Worm (Caenorhabditis elegans): ENCODE results near the gene H10E21.5.
A peak's percentile ranks its signal among the peaks of the same experiment; 100 is the strongest.

The H10E21.5 gene

ce11 chrIII:42725-43124 is 19.0 kb upstream of the H10E21.5 start:
- TF ChIP-seq tbx-11 (GFP tag; IDR thresholded peaks at IDR 0.05) (no peak), aly-1 (tag; optimal IDR thresholded peaks at IDR 0.05) (no peak), ceh-13 (GFP tag; optimal IDR thresholded peaks at IDR 0.05) (no peak), ama-1 (optimal IDR thresholded peaks at IDR 0.05) (no peak), hmbx-1 (tag; optimal IDR thresholded peaks at IDR 0.05) (no peak), scrt-1 (GFP tag; IDR thresholded peaks at IDR 0.05) (no peak), sea-1 (GFP tag; conservative IDR thresholded peaks at IDR 0.05) (no peak), B0310.2 (tag; optimal IDR thresholded peaks at IDR 0.05) (no peak), hmg-4 (GFP tag; optimal IDR thresholded peaks at IDR 0.05) (no peak), pes-1 (GFP tag; IDR thresholded peaks at IDR 0.05) (no peak), tbx-37 (GFP tag; conservative IDR thresholded peaks at IDR 0.05) (no peak), F13C5.2 (tag; optimal IDR thresholded peaks at IDR 0.05) (no peak), hnd-1 (tag; optimal IDR thresholded peaks at IDR 0.05) (no peak), tra-4 (tag; optimal IDR thresholded peaks at IDR 0.05) (no peak), flt-1 (GFP tag; IDR thresholded peaks at IDR 0.05) (no peak), ets-7 (tag; optimal IDR thresholded peaks at IDR 0.05) (no peak), ceh-36 (tag; optimal IDR thresholded peaks at IDR 0.05) (no peak)

DNA sequence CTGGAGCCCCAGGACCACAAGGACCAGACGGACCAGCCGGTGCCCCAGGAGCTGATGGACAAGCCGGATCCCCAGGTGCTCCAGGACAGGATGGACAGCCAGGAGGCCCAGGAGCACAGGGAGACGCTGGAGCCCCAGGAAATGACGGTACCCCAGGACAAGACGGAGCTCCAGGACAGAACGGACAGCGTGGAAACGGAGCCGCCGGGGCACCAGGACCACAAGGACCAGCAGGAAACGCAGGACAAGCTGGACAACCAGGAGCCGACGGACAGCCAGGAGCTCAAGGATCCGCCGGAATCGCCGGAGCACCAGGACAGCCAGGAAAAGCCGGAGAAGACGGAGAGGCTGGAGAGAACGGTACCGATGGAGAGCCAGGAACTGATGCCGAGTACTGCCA is 17.7 kb upstream of the H10E21.5 start:
- no peak for TF ChIP-seq F13C5.2 (tag; optimal IDR thresholded peaks at IDR 0.05)
- TF ChIP-seq tbx-11 (GFP tag; IDR thresholded peaks at IDR 0.05), result no peak
- no peak for TF ChIP-seq hnd-1 (tag; optimal IDR thresholded peaks at IDR 0.05)
- TF ChIP-seq hmg-4 (GFP tag; optimal IDR thresholded peaks at IDR 0.05), result peak; percentile 4
- no peak for TF ChIP-seq B0310.2 (tag; optimal IDR thresholded peaks at IDR 0.05)
- no peak for TF ChIP-seq ceh-13 (GFP tag; optimal IDR thresholded peaks at IDR 0.05)
- TF ChIP-seq ceh-36 (tag; optimal IDR thresholded peaks at IDR 0.05), result no peak
- TF ChIP-seq hmbx-1 (tag; optimal IDR thresholded peaks at IDR 0.05), result no peak

DNA sequence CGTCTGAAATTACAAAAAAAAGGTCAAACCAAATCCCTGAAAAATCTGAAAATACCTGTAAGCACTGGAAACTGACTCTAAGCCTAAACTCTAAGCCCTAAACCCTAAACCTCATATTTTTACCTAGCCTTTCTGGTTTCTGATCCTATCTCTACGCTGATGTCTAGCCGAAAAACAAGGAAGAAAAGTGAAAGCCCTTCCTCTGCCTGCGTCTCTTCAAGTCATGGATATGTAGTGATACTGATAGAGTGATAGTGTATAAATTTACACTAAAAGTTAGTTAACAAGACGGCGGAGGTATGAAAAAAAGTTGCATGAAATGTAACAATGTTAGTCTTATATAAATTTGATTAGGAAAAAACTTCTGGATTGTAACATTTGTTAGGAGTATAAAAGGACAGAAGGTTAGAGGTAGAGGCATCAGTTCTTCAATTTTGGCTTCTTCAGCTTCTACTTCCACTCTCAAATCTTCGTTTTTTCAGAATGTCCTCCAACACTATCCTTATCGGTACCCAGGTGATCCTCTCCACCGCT is 16.9 kb upstream of the H10E21.5 start, which contains the start of gene col-88:
Gene col-88 (plus strand): TSS at position 484 of the 534 bp plus-strand sequence.
- TF ChIP-seq scrt-1 (GFP tag; IDR thresholded peaks at IDR 0.05), result no peak
- no peak for TF ChIP-seq F13C5.2 (tag; optimal IDR thresholded peaks at IDR 0.05)
- TF ChIP-seq hmg-4 (GFP tag; optimal IDR thresholded peaks at IDR 0.05), result no peak
- TF ChIP-seq ceh-13 (GFP tag; optimal IDR thresholded peaks at IDR 0.05), result no peak
- TF ChIP-seq flt-1 (GFP tag; IDR thresholded peaks at IDR 0.05), result no peak
- no peak for TF ChIP-seq pes-1 (GFP tag; IDR thresholded peaks at IDR 0.05)
- TF ChIP-seq tbx-37 (GFP tag; conservative IDR thresholded peaks at IDR 0.05), result no peak
- no peak for TF ChIP-seq ets-7 (tag; optimal IDR thresholded peaks at IDR 0.05)
- no peak for TF ChIP-seq hnd-1 (tag; optimal IDR thresholded peaks at IDR 0.05)
- TF ChIP-seq B0310.2 (tag; optimal IDR thresholded peaks at IDR 0.05), result no peak
- no peak for TF ChIP-seq tbx-11 (GFP tag; IDR thresholded peaks at IDR 0.05)
- TF ChIP-seq aly-1 (tag; optimal IDR thresholded peaks at IDR 0.05), result no peak
- TF ChIP-seq ama-1 (optimal IDR thresholded peaks at IDR 0.05), result no peak
- TF ChIP-seq tra-4 (tag; optimal IDR thresholded peaks at IDR 0.05), result no peak
- no peak for TF ChIP-seq sea-1 (GFP tag; conservative IDR thresholded peaks at IDR 0.05)
- no peak for TF ChIP-seq hmbx-1 (tag; optimal IDR thresholded peaks at IDR 0.05)
- TF ChIP-seq ceh-36 (tag; optimal IDR thresholded peaks at IDR 0.05), result no peak

DNA sequence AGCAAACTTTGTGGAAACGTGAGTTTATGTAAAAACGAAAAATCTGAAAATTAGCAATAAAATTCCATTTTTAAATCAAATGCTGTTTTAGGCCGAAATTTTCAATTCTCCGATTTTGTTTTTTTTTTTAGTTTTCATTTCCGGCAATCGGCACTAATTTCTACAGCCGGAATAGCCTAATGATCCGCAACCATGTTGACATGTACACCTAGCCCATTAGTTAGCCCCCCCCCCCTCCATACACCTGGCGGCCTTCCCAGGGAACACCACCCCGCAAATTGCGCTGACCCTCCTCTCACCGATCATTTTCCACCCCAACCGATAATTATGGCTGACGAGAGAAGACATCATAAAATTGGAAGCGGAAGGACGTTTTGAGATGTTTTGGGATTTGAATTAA is 15.8 kb upstream of the H10E21.5 start:
- TF ChIP-seq hmbx-1 (tag; optimal IDR thresholded peaks at IDR 0.05) (no peak), hmg-4 (GFP tag; optimal IDR thresholded peaks at IDR 0.05) (no peak), F13C5.2 (tag; optimal IDR thresholded peaks at IDR 0.05) (no peak), ceh-36 (tag; optimal IDR thresholded peaks at IDR 0.05) (no peak), sea-1 (GFP tag; conservative IDR thresholded peaks at IDR 0.05) (no peak), hnd-1 (tag; optimal IDR thresholded peaks at IDR 0.05) (no peak), flt-1 (GFP tag; IDR thresholded peaks at IDR 0.05) (no peak), ceh-13 (GFP tag; optimal IDR thresholded peaks at IDR 0.05) (no peak), tra-4 (tag; optimal IDR thresholded peaks at IDR 0.05) (no peak), aly-1 (tag; optimal IDR thresholded peaks at IDR 0.05) (no peak)

- TF ChIP-seq hmg-4 (GFP tag; optimal IDR thresholded peaks at IDR 0.05) (no peak), aly-1 (tag; optimal IDR thresholded peaks at IDR 0.05) (no peak), F13C5.2 (tag; optimal IDR thresholded peaks at IDR 0.05) (no peak), ceh-13 (GFP tag; optimal IDR thresholded peaks at IDR 0.05) (no peak), sea-1 (GFP tag; conservative IDR thresholded peaks at IDR 0.05) (no peak), hnd-1 (tag; optimal IDR thresholded peaks at IDR 0.05) (no peak), flt-1 (GFP tag; IDR thresholded peaks at IDR 0.05) (no peak), ama-1 (optimal IDR thresholded peaks at IDR 0.05) (no peak), hmbx-1 (tag; optimal IDR thresholded peaks at IDR 0.05) (no peak), scrt-1 (GFP tag; IDR thresholded peaks at IDR 0.05) (no peak), ceh-36 (tag; optimal IDR thresholded peaks at IDR 0.05) (no peak), B0310.2 (tag; optimal IDR thresholded peaks at IDR 0.05) (no peak), tbx-37 (GFP tag; conservative IDR thresholded peaks at IDR 0.05) (no peak), tra-4 (tag; optimal IDR thresholded peaks at IDR 0.05) (no peak), ets-7 (tag; optimal IDR thresholded peaks at IDR 0.05) (no peak), tbx-11 (GFP tag; IDR thresholded peaks at IDR 0.05) (no peak), pes-1 (GFP tag; IDR thresholded peaks at IDR 0.05) (no peak)
These were observed 14.4 kb upstream of the H10E21.5 start, which contains the start of gene clp-10 for ce11 chrIII:38117-38516. Gene clp-10 (minus strand): TSS chrIII:38217.

DNA sequence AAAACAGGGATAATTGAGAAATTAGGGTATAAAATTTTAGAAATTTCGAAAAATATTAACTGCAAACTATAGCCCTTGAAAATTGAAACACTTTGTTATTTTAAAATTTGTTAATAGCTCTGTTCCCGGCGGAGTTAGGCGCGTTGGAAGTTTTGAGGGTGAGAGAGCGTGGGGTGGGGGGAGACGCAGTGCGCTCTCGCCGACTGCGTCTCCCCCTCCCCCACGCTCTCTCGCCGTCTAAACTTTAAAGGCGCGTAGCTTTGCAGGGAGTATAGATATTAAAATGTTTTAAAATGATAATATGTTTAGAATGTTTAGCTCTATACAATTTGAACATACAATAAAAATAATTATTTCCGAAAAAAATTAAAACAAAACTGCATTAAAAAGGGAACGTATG is 9.5 kb upstream of the H10E21.5 start:
- TF ChIP-seq ets-7 (tag; optimal IDR thresholded peaks at IDR 0.05) (no peak), sea-1 (GFP tag; conservative IDR thresholded peaks at IDR 0.05) (no peak), hmg-4 (GFP tag; optimal IDR thresholded peaks at IDR 0.05) (no peak), hnd-1 (tag; optimal IDR thresholded peaks at IDR 0.05) (no peak), ceh-13 (GFP tag; optimal IDR thresholded peaks at IDR 0.05) (no peak), hmbx-1 (tag; optimal IDR thresholded peaks at IDR 0.05) (no peak)

DNA sequence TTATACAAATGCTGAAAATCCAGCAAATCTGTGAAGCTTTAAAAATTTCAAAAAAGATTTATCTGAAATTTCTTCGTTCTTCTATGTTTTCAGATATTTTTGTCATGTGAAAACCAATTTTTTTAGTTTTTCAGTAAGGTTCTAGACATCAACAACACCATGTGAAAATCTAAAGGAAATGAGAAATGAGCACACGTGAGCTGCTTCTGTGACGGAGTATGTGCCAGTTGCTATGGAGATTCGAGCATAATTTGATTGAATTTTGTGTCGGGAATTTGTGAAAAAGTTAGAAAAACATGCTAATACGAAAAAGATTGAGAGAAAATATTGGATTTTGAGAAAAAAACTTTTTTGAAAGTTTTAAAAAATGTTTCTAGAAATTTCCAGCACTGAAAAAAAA is 7.8 kb upstream of the H10E21.5 start:
- TF ChIP-seq flt-1 (GFP tag; IDR thresholded peaks at IDR 0.05), result no peak
- no peak for TF ChIP-seq F13C5.2 (tag; optimal IDR thresholded peaks at IDR 0.05)
- no peak for TF ChIP-seq sea-1 (GFP tag; conservative IDR thresholded peaks at IDR 0.05)
- TF ChIP-seq hmg-4 (GFP tag; optimal IDR thresholded peaks at IDR 0.05), result no peak
- no peak for TF ChIP-seq tbx-11 (GFP tag; IDR thresholded peaks at IDR 0.05)
- TF ChIP-seq hmbx-1 (tag; optimal IDR thresholded peaks at IDR 0.05), result no peak
- TF ChIP-seq tbx-37 (GFP tag; conservative IDR thresholded peaks at IDR 0.05), result no peak

Data from whole organism, early embryonic.